Fruit fly (Drosophila melanogaster) whole organism, embryonic: ENCODE results near the gene Gas8.

ENCODE experiments used
- ATbp ChIP-seq: fragments of 200-800 bp; sonication (Bioruptor generic); optimal IDR thresholded peaks from 2 replicates; lab custom pipeline; 2017; ENCODE audit warnings: missing biosample characterization, mild to moderate bottlenecking, missing genetic modification characterization, missing genetic modification reagents
- Ada2b ChIP-seq: fragments of 200-800 bp; sonication (Bioruptor generic); IDR thresholded peaks from 2 replicates; pipeline ENCODE4 v1.3.6; 2022; ENCODE audit warnings: missing biosample characterization, missing genetic modification characterization
- BtbVII ChIP-seq: fragments of 200-800 bp; sonication (Bioruptor generic); optimal IDR thresholded peaks from 3 replicates; lab custom pipeline; 2017; ENCODE audit warnings: missing biosample characterization, mild to moderate bottlenecking, missing genetic modification characterization
- CG10147 ChIP-seq: fragments of 200-800 bp; sonication (Bioruptor generic); optimal IDR thresholded peaks from 2 replicates; lab custom pipeline; 2019; ENCODE audit warnings: missing biosample characterization, mild to moderate bottlenecking, missing genetic modification characterization, moderate library complexity
- CG10209 ChIP-seq: fragments of 200-800 bp; sonication (Bioruptor generic); optimal IDR thresholded peaks from 3 replicates; lab custom pipeline; 2017; ENCODE audit warnings: missing biosample characterization, mild to moderate bottlenecking, missing genetic modification characterization, missing genetic modification reagents
- CG10959 ChIP-seq: fragments of 200-800 bp; sonication (Bioruptor generic); IDR thresholded peaks from 2 replicates; pipeline ENCODE4 v1.3.6; 2022; ENCODE audit warnings: missing biosample characterization, missing genetic modification characterization
- CG11085 ChIP-seq: fragments of 200-800 bp; sonication (Bioruptor generic); IDR thresholded peaks from 2 replicates; pipeline ENCODE4 v1.3.6; 2022; ENCODE audit warnings: missing biosample characterization, missing genetic modification characterization
- CG11247 ChIP-seq: fragments of 200-800 bp; sonication (Bioruptor generic); IDR thresholded peaks from 2 replicates; pipeline ENCODE4 v1.3.6; 2022; ENCODE audit warnings: missing biosample characterization, missing genetic modification characterization
- CG12942 ChIP-seq: fragments of 200-800 bp; sonication (Bioruptor generic); optimal IDR thresholded peaks from 3 replicates; lab custom pipeline; 2016; ENCODE audit warnings: missing biosample characterization, missing genetic modification characterization
- CG14014 ChIP-seq: fragments of 200-800 bp; sonication (Bioruptor generic); IDR thresholded peaks from 2 replicates; pipeline ENCODE4 v1.3.6; 2022; ENCODE audit warnings: missing biosample characterization, missing genetic modification characterization
- CG14710 ChIP-seq: fragments of 200-800 bp; sonication (Bioruptor generic); optimal IDR thresholded peaks from 3 replicates; lab custom pipeline; 2019; ENCODE audit warnings: missing biosample characterization, mild to moderate bottlenecking, missing genetic modification characterization, moderate library complexity
- CG15514 ChIP-seq: fragments of 200-800 bp; sonication (Bioruptor generic); optimal IDR thresholded peaks from 3 replicates; lab custom pipeline; 2017; ENCODE audit warnings: missing biosample characterization, missing genetic modification characterization, mild to moderate bottlenecking, moderate library complexity, missing genetic modification reagents
- CG17186 ChIP-seq: fragments of 200-800 bp; sonication (Bioruptor generic); optimal IDR thresholded peaks from 3 replicates; lab custom pipeline; 2017; ENCODE audit warnings: missing biosample characterization, missing genetic modification reagents, missing genetic modification characterization
- CG17385 ChIP-seq: fragments of 200-800 bp; sonication (Bioruptor generic); optimal IDR thresholded peaks from 3 replicates; lab custom pipeline; 2018; ENCODE audit warnings: missing biosample characterization, mild to moderate bottlenecking, missing genetic modification characterization
- CG17568 ChIP-seq: fragments of 200-800 bp; sonication (Bioruptor generic); optimal IDR thresholded peaks from 2 replicates; lab custom pipeline; 2018; ENCODE audit warnings: missing biosample characterization, mild to moderate bottlenecking, missing genetic modification characterization, moderate library complexity
- CG17912 ChIP-seq: fragments of 200-800 bp; sonication (Bioruptor generic); optimal IDR thresholded peaks from 2 replicates; lab custom pipeline; 2018; ENCODE audit warnings: missing biosample characterization, mild to moderate bottlenecking, missing genetic modification characterization
- CG2712 ChIP-seq: fragments of 200-800 bp; optimal IDR thresholded peaks from 3 replicates; lab custom pipeline; 2019; ENCODE audit warnings: missing biosample characterization, mild to moderate bottlenecking, missing genetic modification characterization, moderate library complexity
- CG30403 ChIP-seq: fragments of 200-800 bp; sonication (Bioruptor generic); optimal IDR thresholded peaks from 3 replicates; lab custom pipeline; 2016; ENCODE audit warnings: missing biosample characterization, missing genetic modification characterization
- CG3065 ChIP-seq: fragments of 200-800 bp; sonication (Bioruptor generic); optimal IDR thresholded peaks from 2 replicates; lab custom pipeline; 2016; ENCODE audit warnings: missing biosample characterization, missing genetic modification characterization
- CG4424 ChIP-seq: fragments of 200-800 bp; sonication (Bioruptor generic); optimal IDR thresholded peaks from 3 replicates; lab custom pipeline; 2016; ENCODE audit warnings: missing biosample characterization, missing genetic modification characterization
- CG9727 ChIP-seq: fragments of 200-800 bp; sonication (Bioruptor generic); optimal IDR thresholded peaks from 3 replicates; lab custom pipeline; 2017; ENCODE audit warnings: missing biosample characterization, mild to moderate bottlenecking, missing genetic modification characterization
- D ChIP-seq, 2 experiments: fragments of 200-800 bp in 1 of 2; fragments of >200 bp in 1 of 2; sonication (Bioruptor generic) in 1 of 2; optimal IDR thresholded peaks; 2 replicates in 1 of 2; 3 replicates in 1 of 2; lab custom pipeline; 2017; ENCODE audit warnings: mild to moderate bottlenecking in 1 of 2, missing biosample characterization in 1 of 2, missing genetic modification characterization in 1 of 2, missing genetic modification reagents in 1 of 2
- Eip74EF ChIP-seq, 2 experiments: fragments of 200-800 bp in 1 of 2; fragments of >200 bp in 1 of 2; sonication (Bioruptor generic) in 1 of 2; optimal IDR thresholded peaks; 2 replicates each; lab custom pipeline; 2017 to 2019; ENCODE audit warnings: missing biosample characterization in 2 of 2, missing genetic modification characterization in 2 of 2, mild to moderate bottlenecking in 1 of 2, moderate library complexity in 1 of 2
- Hr51 ChIP-seq, 2 experiments: fragments of 200-800 bp; sonication (Bioruptor generic); optimal IDR thresholded peaks; 2 replicates in 1 of 2; 3 replicates in 1 of 2; lab custom pipeline; 2016 to 2018; ENCODE audit warnings: missing biosample characterization in 2 of 2, missing genetic modification characterization in 2 of 2, mild to moderate bottlenecking in 1 of 2, moderate library complexity in 1 of 2
- Mrtf ChIP-seq: fragments of 200-800 bp; sonication (Bioruptor generic); IDR thresholded peaks from 3 replicates; pipeline ENCODE4 v1.3.6; 2022; ENCODE audit warnings: missing biosample characterization, missing genetic modification characterization
- NfI ChIP-seq: fragments of 200-800 bp; sonication (Bioruptor generic); optimal IDR thresholded peaks from 3 replicates; lab custom pipeline; 2018; ENCODE audit warnings: missing biosample characterization, mild to moderate bottlenecking, missing genetic modification characterization, moderate library complexity
- Sox102F ChIP-seq: fragments of 200-800 bp; sonication (Bioruptor generic); optimal IDR thresholded peaks from 2 replicates; lab custom pipeline; 2018; ENCODE audit warnings: missing biosample characterization, mild to moderate bottlenecking, missing genetic modification characterization, moderate library complexity
- Xrp1 ChIP-seq: fragments of 200-800 bp; sonication (Bioruptor generic); IDR thresholded peaks from 2 replicates; pipeline ENCODE4 v1.3.6; 2022; ENCODE audit warnings: missing biosample characterization, missing genetic modification characterization
- bcd ChIP-seq: fragments of 200-800 bp; sonication (Bioruptor generic); optimal IDR thresholded peaks from 2 replicates; lab custom pipeline; 2017; ENCODE audit warnings: missing biosample characterization, mild to moderate bottlenecking, missing genetic modification characterization
- chinmo ChIP-seq: fragments of 200-800 bp; sonication (Bioruptor generic); IDR thresholded peaks from 4 replicates; pipeline ENCODE4 v1.3.6; 2022; ENCODE audit warnings: missing biosample characterization, missing genetic modification characterization; ENCODE audit not compliant: partially characterized antibody
- da ChIP-seq: fragments of 200-800 bp; sonication (Bioruptor generic); optimal IDR thresholded peaks from 2 replicates; lab custom pipeline; 2016; ENCODE audit warnings: missing biosample characterization, missing genetic modification characterization
- dysf ChIP-seq: fragments of 200-800 bp; sonication (Bioruptor generic); IDR thresholded peaks from 3 replicates; pipeline ENCODE4 v1.3.6; 2022; ENCODE audit warnings: missing biosample characterization, missing genetic modification characterization
- fd64A ChIP-seq: fragments of 200-800 bp; sonication (Bioruptor generic); optimal IDR thresholded peaks from 3 replicates; lab custom pipeline; 2018; ENCODE audit warnings: missing biosample characterization, mild to moderate bottlenecking, missing genetic modification characterization
- lmd ChIP-seq: fragments of 200-800 bp; sonication (Bioruptor generic); IDR thresholded peaks from 2 replicates; pipeline ENCODE4 v1.3.6; 2022; ENCODE audit warnings: missing biosample characterization, missing genetic modification characterization
- lov ChIP-seq, 2 experiments: fragments of 200-800 bp in 1 of 2; fragments of >200 bp in 1 of 2; sonication (Bioruptor generic) in 1 of 2; IDR thresholded peaks in 1 of 2; optimal IDR thresholded peaks in 1 of 2; 2 replicates in 1 of 2; 3 replicates in 1 of 2; pipeline versions ENCODE4 v1.3.6 to Lab custom; 2017 to 2022; ENCODE audit warnings: missing biosample characterization in 1 of 2, missing genetic modification characterization in 1 of 2
- pum ChIP-seq: fragments of 200-800 bp; sonication (Bioruptor generic); optimal IDR thresholded peaks from 2 replicates; lab custom pipeline; 2016; ENCODE audit warnings: missing biosample characterization, missing genetic modification characterization
- row ChIP-seq: fragments of 200-800 bp; sonication (Bioruptor generic); IDR thresholded peaks from 3 replicates; pipeline ENCODE4 v1.3.6; 2022; ENCODE audit warnings: missing biosample characterization, missing genetic modification characterization
- sisA ChIP-seq: fragments of 200-800 bp; sonication (Bioruptor generic); IDR thresholded peaks from 2 replicates; pipeline ENCODE4 v1.3.6; 2022; ENCODE audit warnings: missing biosample characterization, missing genetic modification characterization
- slp2 ChIP-seq: fragments of 200-800 bp; sonication (Bioruptor generic); optimal IDR thresholded peaks from 2 replicates; lab custom pipeline; 2016; ENCODE audit warnings: missing biosample characterization, missing genetic modification characterization
- so ChIP-seq: fragments of 200-800 bp; sonication (Bioruptor generic); IDR thresholded peaks from 3 replicates; pipeline ENCODE4 v1.3.6; 2022; ENCODE audit warnings: missing biosample characterization, missing genetic modification characterization
- sqz ChIP-seq: fragments of 200-800 bp; sonication (Bioruptor generic); optimal IDR thresholded peaks from 3 replicates; lab custom pipeline; 2018; ENCODE audit warnings: missing biosample characterization, mild to moderate bottlenecking, missing genetic modification characterization
- ssp ChIP-seq: fragments of 200-800 bp; sonication (Bioruptor generic); IDR thresholded peaks from 2 replicates; pipeline ENCODE4 v1.3.6; 2022; ENCODE audit warnings: missing biosample characterization, missing genetic modification characterization
- tio ChIP-seq: fragments of 200-800 bp; sonication (Bioruptor generic); optimal IDR thresholded peaks from 2 replicates; lab custom pipeline; 2017; ENCODE audit warnings: missing biosample characterization, missing genetic modification characterization, inconsistent platforms
- trem ChIP-seq: fragments of 200-800 bp; optimal IDR thresholded peaks from 3 replicates; lab custom pipeline; 2019; ENCODE audit warnings: missing biosample characterization, mild to moderate bottlenecking, missing genetic modification characterization, moderate library complexity
- vnd ChIP-seq: fragments of 200-800 bp; sonication (Bioruptor generic); IDR thresholded peaks from 3 replicates; pipeline ENCODE4 v1.3.6; 2022; ENCODE audit warnings: missing biosample characterization, missing genetic modification characterization; ENCODE audit not compliant: partially characterized antibody
- zen2 ChIP-seq: fragments of 200-800 bp; sonication (Bioruptor generic); IDR thresholded peaks from 3 replicates; pipeline ENCODE4 v1.3.6; 2022; ENCODE audit warnings: missing biosample characterization, missing genetic modification characterization; ENCODE audit not compliant: partially characterized antibody

The Gas8 gene

DNA sequence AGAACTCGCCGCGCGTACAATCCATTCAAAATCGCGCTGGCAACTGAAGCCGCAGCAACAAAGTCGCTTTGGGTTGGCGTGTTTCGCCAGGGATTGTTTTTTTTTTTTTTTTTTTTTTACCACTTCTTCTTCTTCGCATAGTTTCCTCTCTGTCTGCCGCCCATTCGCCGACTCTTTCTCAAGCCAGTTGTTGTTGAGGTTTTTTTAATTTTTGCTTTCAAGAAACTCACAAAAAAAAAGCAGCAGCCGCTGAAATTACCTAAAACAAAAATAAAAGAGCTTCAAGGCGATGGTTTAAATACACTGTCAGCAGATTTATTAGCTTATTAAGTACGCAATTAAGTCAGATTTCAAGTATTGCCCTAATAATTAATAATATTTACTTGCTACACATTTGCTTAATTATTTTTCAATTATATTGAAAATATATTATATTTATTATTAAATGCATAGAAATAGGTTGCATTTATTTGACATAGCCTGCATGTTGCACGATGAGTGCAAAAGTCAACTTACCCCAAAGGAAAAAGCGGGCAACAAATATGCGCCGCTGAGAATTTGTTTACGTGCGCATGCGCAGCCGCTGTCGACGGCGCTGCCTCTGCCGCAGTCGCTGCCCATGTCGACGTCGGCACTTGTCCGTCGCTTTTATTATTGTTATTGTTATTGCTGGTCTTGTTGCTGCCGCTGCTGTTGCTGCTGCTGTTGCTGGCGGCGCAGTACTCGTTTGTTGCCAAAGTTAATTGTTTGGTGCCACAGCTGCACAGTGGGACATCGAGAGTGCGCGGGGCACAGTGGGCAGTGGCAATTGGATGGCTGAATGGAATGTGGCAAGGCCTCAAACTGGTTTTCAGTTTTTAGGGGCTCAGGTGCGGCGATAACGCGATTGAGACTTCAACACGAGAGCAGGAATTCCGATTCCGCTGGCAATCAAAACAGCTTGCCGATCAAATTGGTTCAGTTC lies 29.9 kb downstream of the Gas8 start, which contains the start of gene CG12206 (continued):
- peak; percentile 24; the same call in 1 of the 2 replicates for TF ChIP-seq CG11247 (GFP tag; lab: Robert Waterston, UW)
- no peak for TF ChIP-seq slp2 (GFP tag; lab: Kevin White, UChicago)
- TF ChIP-seq sqz (GFP tag; lab: Kevin White, UChicago), result peak; percentile 91
- peak; percentile 52 for TF ChIP-seq ATbp (GFP tag; lab: Kevin White, UChicago)
- peak; percentile 33; the same call in 1 of the 2 replicates for TF ChIP-seq Ada2b (GFP tag; lab: Robert Waterston, UW)
- TF ChIP-seq pum (GFP tag; lab: Kevin White, UChicago), result no peak
- peak; percentile 62 for TF ChIP-seq BtbVII (GFP tag; lab: Kevin White, UChicago)
- TF ChIP-seq chinmo (GFP tag; lab: Robert Waterston, UW), result peak; percentile 71; the same call in 2 of the 4 replicates
- no peak for TF ChIP-seq CG17912 (GFP tag; lab: Kevin White, UChicago)
- TF ChIP-seq CG4424 (GFP tag; lab: Kevin White, UChicago), result peak; percentile 45
- peak; percentile 81 for TF ChIP-seq row (GFP tag; lab: Robert Waterston, UW)
- TF ChIP-seq CG2712, result peak; percentile 68
- no peak for TF ChIP-seq vnd (GFP tag; lab: Robert Waterston, UW)
- peak; percentile 18 for TF ChIP-seq CG12942 (GFP tag; lab: Kevin White, UChicago)
- TF ChIP-seq CG17568, result no peak
- TF ChIP-seq CG30403 (GFP tag; lab: Kevin White, UChicago), result peak; percentile 45
- peak; percentile 58 for TF ChIP-seq Sox102F (GFP tag; lab: Kevin White, UChicago)
- no peak for TF ChIP-seq CG3065 (GFP tag; lab: Kevin White, UChicago)
- peak; percentile 69; the same call in 2 of the 3 replicates for TF ChIP-seq dysf
- TF ChIP-seq D (optimal IDR thresholded peaks at IDR 0.05; lab: Kevin White, UChicago), result no peak
- peak; percentile 33 for TF ChIP-seq D (GFP tag; optimal IDR thresholded peaks at IDR 0.05; lab: Kevin White, UChicago)
- TF ChIP-seq Hr51 (GFP tag; optimal IDR thresholded peaks at IDR 0.05; lab: Kevin White, UChicago), result peak in 1 of 2 experiments; percentile 74
- TF ChIP-seq so, result no peak; the same call in 2 of the 3 replicates
- TF ChIP-seq CG11085 (GFP tag; lab: Robert Waterston, UW), result no peak
- no peak for TF ChIP-seq zen2
- TF ChIP-seq CG14014 (GFP tag; lab: Robert Waterston, UW), result peak; percentile 25; the same call in 1 of the 2 replicates
- TF ChIP-seq trem (tag; lab: Kevin White, UChicago), result peak; percentile 8
- peak; percentile 61 for TF ChIP-seq Xrp1
- peak; percentile 52; the same call in 1 of the 2 replicates for TF ChIP-seq ssp (GFP tag; lab: Robert Waterston, UW)
- peak; percentile 50 for TF ChIP-seq CG10209 (GFP tag; lab: Kevin White, UChicago)
- TF ChIP-seq bcd (GFP tag; lab: Kevin White, UChicago), result peak; percentile 58
- no peak for TF ChIP-seq CG10959 (GFP tag; lab: Robert Waterston, UW)
- peak; percentile 66 for TF ChIP-seq CG17385 (GFP tag; lab: Kevin White, UChicago)
- TF ChIP-seq CG10147 (GFP tag; lab: Kevin White, UChicago), result peak; percentile 56
- TF ChIP-seq Mrtf (GFP tag; lab: Robert Waterston, UW), result 0 out of 3 replicates have a peak, but pooled peaks have one; percentile 28
- TF ChIP-seq Eip74EF (GFP tag; optimal IDR thresholded peaks at IDR 0.05; lab: Kevin White, UChicago), result peak in 1 of 2 experiments; percentile 45
- peak; percentile 52 for TF ChIP-seq NfI (GFP tag; lab: Kevin White, UChicago)
- peak; percentile 73 for TF ChIP-seq lmd (GFP tag; lab: Robert Waterston, UW)
- peak; percentile 41 for TF ChIP-seq CG14710 (tag; lab: Kevin White, UChicago)
- no peak for TF ChIP-seq da (GFP tag; lab: Kevin White, UChicago)
- TF ChIP-seq sisA (GFP tag; lab: Robert Waterston, UW), result peak; percentile 53
- peak; percentile 64 for TF ChIP-seq CG9727 (GFP tag; lab: Kevin White, UChicago)
- TF ChIP-seq tio, result peak; percentile 20
- TF ChIP-seq CG17186 (GFP tag; lab: Kevin White, UChicago), result no peak
- no peak for TF ChIP-seq fd64A (GFP tag; lab: Kevin White, UChicago)
- peak; percentile 17 for TF ChIP-seq CG15514 (GFP tag; lab: Kevin White, UChicago)
- TF ChIP-seq lov (optimal IDR thresholded peaks at IDR 0.05; lab: Kevin White, UChicago), result no peak
- TF ChIP-seq lov (GFP tag; IDR thresholded peaks at IDR 0.05; lab: Robert Waterston, UW), result no peak
